Fruit fly (Drosophila melanogaster): ENCODE measurements around the gene vkg.

- TF ChIP-seq h (GFP tag; optimal IDR thresholded peaks at IDR 0.05) (no peak), Hnf4 (GFP tag; optimal IDR thresholded peaks at IDR 0.05) (no peak), N (GFP tag; optimal IDR thresholded peaks at IDR 0.05) (no peak), Hr78 (GFP tag; optimal IDR thresholded peaks at IDR 0.05) (no peak), Myc (optimal IDR thresholded peaks at IDR 0.05) (no peak)
Observed at dm6 chr2L:5027321-5028069, 496 bp downstream of the vkg start.

Data from whole organism, wandering third instar larva.